Worm (Caenorhabditis elegans): ENCODE data around the gene C06E8.5.

DNA sequence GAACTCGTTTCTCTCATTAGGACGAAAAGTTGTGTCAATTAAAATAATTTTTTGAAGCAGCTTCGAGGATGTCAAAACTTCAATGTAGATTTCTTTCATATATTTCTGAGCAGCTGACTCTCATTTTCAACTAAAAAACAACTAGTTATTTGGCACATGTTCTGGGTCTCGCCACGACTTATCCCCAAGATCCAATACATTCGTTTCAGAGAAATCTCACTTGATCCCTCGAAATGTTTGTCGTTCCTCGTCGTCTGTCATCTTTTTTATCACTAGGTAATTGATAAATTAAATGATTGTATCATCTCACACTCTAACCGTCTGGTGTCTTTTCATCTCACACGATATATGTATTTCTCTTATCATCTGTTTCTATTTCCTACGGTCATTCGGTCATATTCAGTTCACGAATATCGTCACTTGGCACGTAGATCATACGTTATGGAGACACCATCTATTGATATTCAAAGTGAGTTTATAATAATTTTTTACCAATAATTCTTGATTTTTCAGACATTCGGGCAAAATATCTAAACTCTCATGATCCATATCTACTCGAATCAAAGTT is 43.2 kb downstream of the C06E8.5 start, which contains the start of the genes rpn-6.1 and F57B9.1:
- TF ChIP-seq hlh-30 (tag; optimal IDR thresholded peaks at IDR 0.05; ENCODE audit: insufficient read depth) (no peak), ttx-3 (tag; optimal IDR thresholded peaks at IDR 0.05) (no peak), nhr-11 (tag; optimal IDR thresholded peaks at IDR 0.05) (no peak), K09A11.1 (tag; optimal IDR thresholded peaks at IDR 0.05; ENCODE audit: insufficient read depth) (no peak), ceh-22 (tag; optimal IDR thresholded peaks at IDR 0.05) (no peak)

Measured in whole organism, late embryonic.